Fruit fly (Drosophila melanogaster) whole organism: ENCODE data around the gene PEK.

Experiments
- CG8478 ChIP-seq: fragments of >200 bp; optimal IDR thresholded peaks from 2 replicates; lab custom pipeline; 2018; ENCODE audit warnings: inconsistent platforms
- Dll ChIP-seq: fragments of >200 bp; optimal IDR thresholded peaks from 2 replicates; lab custom pipeline; 2017
- EcR ChIP-seq, 2 experiments: fragments of >200 bp; optimal IDR thresholded peaks; 2 replicates each; lab custom pipeline; 2017; ENCODE audit warnings: missing biosample characterization in 2 of 2, missing genetic modification characterization in 2 of 2, missing genetic modification reagents in 2 of 2
- pan ChIP-seq: fragments of >200 bp; optimal IDR thresholded peaks from 2 replicates; lab custom pipeline; 2017

DNA sequence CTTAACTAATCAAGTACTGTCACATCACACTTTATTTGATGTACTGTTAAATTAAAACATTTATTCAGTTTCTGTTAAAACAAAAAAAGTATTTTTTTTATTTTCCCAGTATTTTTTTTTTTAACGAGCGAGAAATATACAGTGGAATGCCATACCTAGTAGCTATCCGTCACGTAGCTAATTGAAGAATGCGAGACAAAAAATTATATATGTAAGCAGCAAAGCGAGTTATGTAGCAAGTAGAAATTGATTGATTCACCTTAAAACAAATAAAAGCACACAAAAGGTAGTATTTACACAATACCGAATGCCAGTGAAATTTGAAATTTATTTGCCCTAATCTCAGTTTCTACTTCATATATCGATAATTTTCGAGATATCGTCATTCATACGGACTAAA, 25.8 kb downstream of the PEK start:
- TF ChIP-seq EcR (GFP tag; optimal IDR thresholded peaks at IDR 0.05; lab: Kevin White, UChicago) = no peak
- no peak for TF ChIP-seq pan (lab: Kevin White, UChicago)
- TF ChIP-seq Dll (lab: Kevin White, UChicago) = no peak
- no peak for TF ChIP-seq CG8478 (lab: Kevin White, UChicago)
